Worm (Caenorhabditis elegans) whole organism, L1 larva: ENCODE measurements around the gene sra-1.

Experiments used
- C04F5.9 ChIP-seq: sonication (generic microtip); optimal IDR thresholded peaks from 2 replicates; lab custom pipeline; 2016; ENCODE audit warnings: missing genetic modification characterization, missing compliant biosample characterization
- C16A3.4 ChIP-seq: fragments of 150-350 bp; optimal IDR thresholded peaks from 2 replicates; lab custom pipeline; 2014; ENCODE audit warnings: missing biosample characterization, missing genetic modification characterization
- C34B4.2 ChIP-seq: sonication (generic microtip); optimal IDR thresholded peaks from 2 replicates; lab custom pipeline; 2017; ENCODE audit warnings: mild to moderate bottlenecking, missing genetic modification characterization, missing compliant biosample characterization
- aha-1 ChIP-seq: fragments of 150-350 bp; optimal IDR thresholded peaks from 2 replicates; lab custom pipeline; 2014; ENCODE audit warnings: missing biosample characterization, missing genetic modification characterization
- aly-2 ChIP-seq: fragments of 150-350 bp; optimal IDR thresholded peaks from 2 replicates; lab custom pipeline; 2014; ENCODE audit warnings: missing biosample characterization, missing genetic modification characterization
- blmp-1 ChIP-seq: fragments of 150-350 bp; optimal IDR thresholded peaks from 2 replicates; lab custom pipeline; 2014; ENCODE audit warnings: missing biosample characterization, missing genetic modification characterization
- ceh-88 ChIP-seq: fragments of 200-800 bp; sonication (Bioruptor generic); IDR thresholded peaks from 2 replicates; pipeline ENCODE4 v1.3.6; 2022; ENCODE audit warnings: missing genetic modification characterization, missing compliant biosample characterization
- egl-13 ChIP-seq: sonication (generic microtip); optimal IDR thresholded peaks from 2 replicates; lab custom pipeline; 2016; ENCODE audit warnings: missing genotype, missing genetic modification reagents, missing genetic modification characterization, missing compliant biosample characterization
- egl-27 ChIP-seq, 2 experiments: fragments of 150-350 bp in 1 of 2; sonication (generic microtip); optimal IDR thresholded peaks; 3 replicates each; lab custom pipeline; 2017 to 2018; ENCODE audit warnings: missing biosample characterization in 2 of 2, missing genetic modification characterization in 2 of 2, missing genetic modification reagents in 2 of 2
- elt-2 ChIP-seq: sonication (generic microtip); optimal IDR thresholded peaks from 2 replicates; lab custom pipeline; 2016; ENCODE audit warnings: missing genetic modification characterization, mild to moderate bottlenecking, inconsistent platforms, missing compliant biosample characterization, missing genetic modification reagents
- elt-3 ChIP-seq, 6 experiments: fragments of 150-350 bp in 1 of 6; sonication (generic microtip); optimal IDR thresholded peaks; 2 replicates each; lab custom pipeline; 2017 to 2018; ENCODE audit warnings: missing biosample characterization in 6 of 6, missing genetic modification characterization in 6 of 6, inconsistent platforms in 1 of 6
- ets-5 ChIP-seq: fragments of 200-800 bp; sonication (Bioruptor generic); IDR thresholded peaks from 2 replicates; pipeline ENCODE4 v1.3.6; 2022; ENCODE audit warnings: missing genetic modification characterization, missing compliant biosample characterization
- fkh-4 ChIP-seq: sonication (generic microtip); optimal IDR thresholded peaks from 2 replicates; lab custom pipeline; 2016; ENCODE audit warnings: missing compliant biosample characterization, missing genetic modification characterization, borderline replicate concordance
- fos-1 ChIP-seq: fragments of 150-350 bp; optimal IDR thresholded peaks from 2 replicates; lab custom pipeline; 2014; ENCODE audit warnings: missing biosample characterization, missing genetic modification characterization
- grh-1 ChIP-seq: fragments of 200-800 bp; sonication (Bioruptor generic); IDR thresholded peaks from 2 replicates; pipeline ENCODE4 v1.3.6; 2022; ENCODE audit warnings: missing genetic modification reagents, missing genetic modification characterization, missing compliant biosample characterization
- hlh-4 ChIP-seq: sonication (generic microtip); optimal IDR thresholded peaks from 2 replicates; lab custom pipeline; 2016; ENCODE audit warnings: mild to moderate bottlenecking, missing genetic modification characterization, missing compliant biosample characterization
- irx-1 ChIP-seq: sonication (generic microtip); optimal IDR thresholded peaks from 2 replicates; lab custom pipeline; 2016; ENCODE audit warnings: missing genetic modification characterization, missing compliant biosample characterization
- jun-1 ChIP-seq: fragments of 150-350 bp; optimal IDR thresholded peaks from 2 replicates; lab custom pipeline; 2014; ENCODE audit warnings: missing biosample characterization, missing genetic modification reagents, missing genetic modification characterization
- lin-13 ChIP-seq: fragments of 150-350 bp; optimal IDR thresholded peaks from 2 replicates; lab custom pipeline; 2014; ENCODE audit warnings: missing biosample characterization, missing genetic modification reagents, missing genetic modification characterization
- lin-14 ChIP-seq: fragments of 200-800 bp; sonication (Bioruptor generic); optimal IDR thresholded peaks from 2 replicates; lab custom pipeline; 2018; ENCODE audit warnings: mild to moderate bottlenecking, missing genetic modification characterization, moderate library complexity, missing compliant biosample characterization
- lin-15B ChIP-seq: fragments of 150-350 bp; sonication (generic microtip); optimal IDR thresholded peaks from 3 replicates; lab custom pipeline; 2014; ENCODE audit warnings: missing biosample characterization, missing genetic modification characterization
- lin-35 ChIP-seq, 2 experiments: fragments of 150-350 bp; optimal IDR thresholded peaks; 2 replicates each; lab custom pipeline; 2014; ENCODE audit warnings: missing biosample characterization in 2 of 2, missing genetic modification characterization in 2 of 2, missing genetic modification reagents in 2 of 2
- lin-39 ChIP-seq: fragments of 150-350 bp; optimal IDR thresholded peaks from 2 replicates; lab custom pipeline; 2014; ENCODE audit warnings: missing biosample characterization, missing genetic modification reagents, missing genetic modification characterization
- lsy-2 ChIP-seq, 2 experiments: fragments of 150-350 bp; optimal IDR thresholded peaks; 2 replicates each; lab custom pipeline; 2014; ENCODE audit warnings: missing biosample characterization in 2 of 2, missing genetic modification characterization in 2 of 2
- mab-9 ChIP-seq: fragments of 200-800 bp; sonication (Bioruptor generic); IDR thresholded peaks from 2 replicates; pipeline ENCODE4 v1.3.6; 2022; ENCODE audit warnings: missing genetic modification reagents, missing genetic modification characterization, missing compliant biosample characterization
- mep-1 ChIP-seq: fragments of 150-350 bp; optimal IDR thresholded peaks from 2 replicates; lab custom pipeline; 2014; ENCODE audit warnings: missing biosample characterization, missing genetic modification characterization
- nhr-12 ChIP-seq: sonication (generic microtip); optimal IDR thresholded peaks from 2 replicates; lab custom pipeline; 2017; ENCODE audit warnings: missing biosample characterization, missing genetic modification characterization
- nhr-20 ChIP-seq: sonication (generic microtip); optimal IDR thresholded peaks from 2 replicates; lab custom pipeline; 2016; ENCODE audit warnings: mild to moderate bottlenecking, missing genetic modification characterization, missing compliant biosample characterization
- nhr-47 ChIP-seq: sonication (generic microtip); optimal IDR thresholded peaks from 2 replicates; lab custom pipeline; 2016; ENCODE audit warnings: mild to moderate bottlenecking, missing genetic modification characterization, moderate library complexity, missing compliant biosample characterization
- nhr-85 ChIP-seq: sonication (generic microtip); peaks from one replicate; lab custom pipeline; 2016; ENCODE audit warnings: missing genetic modification characterization, inconsistent platforms, missing compliant biosample characterization
- pax-3 ChIP-seq: fragments of 200-800 bp; sonication (Bioruptor generic); optimal IDR thresholded peaks from 2 replicates; lab custom pipeline; 2018; ENCODE audit warnings: mild to moderate bottlenecking, missing genetic modification characterization, moderate library complexity, missing compliant biosample characterization
- rnt-1 ChIP-seq: sonication (generic microtip); optimal IDR thresholded peaks from 2 replicates; lab custom pipeline; 2016; ENCODE audit warnings: mild to moderate bottlenecking, missing genetic modification characterization, moderate library complexity, missing compliant biosample characterization
- skn-1 ChIP-seq: fragments of 150-350 bp; optimal IDR thresholded peaks from 2 replicates; lab custom pipeline; 2014; ENCODE audit warnings: missing biosample characterization, missing genetic modification characterization
- sox-4 ChIP-seq: sonication (generic microtip); optimal IDR thresholded peaks from 2 replicates; lab custom pipeline; 2016; ENCODE audit warnings: missing genetic modification characterization, missing compliant biosample characterization
- swsn-7 ChIP-seq: sonication (generic microtip); optimal IDR thresholded peaks from 2 replicates; lab custom pipeline; 2016; ENCODE audit warnings: missing genetic modification characterization, missing compliant biosample characterization
- tlp-1 ChIP-seq: fragments of 150-350 bp; optimal IDR thresholded peaks from 2 replicates; lab custom pipeline; 2014; ENCODE audit warnings: missing biosample characterization, missing genetic modification characterization
- unc-130 ChIP-seq: fragments of 150-350 bp; optimal IDR thresholded peaks from 2 replicates; lab custom pipeline; 2017; ENCODE audit warnings: missing biosample characterization, missing genetic modification characterization, inconsistent platforms
- unc-30 ChIP-seq: sonication (generic microtip); optimal IDR thresholded peaks from 2 replicates; lab custom pipeline; 2017; ENCODE audit warnings: missing biosample characterization, missing genetic modification characterization
- unc-62 ChIP-seq: fragments of 150-350 bp; optimal IDR thresholded peaks from 2 replicates; lab custom pipeline; 2014; ENCODE audit warnings: missing biosample characterization, missing genetic modification reagents, missing genetic modification characterization
- unc-98 ChIP-seq: fragments of 200-800 bp; sonication (Bioruptor generic); IDR thresholded peaks from 2 replicates; pipeline ENCODE4 v1.3.6; 2022; ENCODE audit warnings: missing genetic modification characterization, missing compliant biosample characterization
- zag-1 ChIP-seq: fragments of 150-350 bp; optimal IDR thresholded peaks from 2 replicates; lab custom pipeline; 2014; ENCODE audit warnings: missing biosample characterization, missing genetic modification characterization
- ztf-11 ChIP-seq, 2 experiments: sonication (generic microtip); optimal IDR thresholded peaks; 2 replicates each; lab custom pipeline; 2016 to 2017; ENCODE audit warnings: missing genetic modification characterization in 2 of 2, missing biosample characterization in 1 of 2, missing compliant biosample characterization in 1 of 2

The sra-1 gene

ce11 chrII:9556582-9556981 is 35.1 kb upstream of the sra-1 start:
- TF ChIP-seq irx-1 (no peak), ceh-88 (GFP tag; lab: Robert Waterston, UW) (no peak), C16A3.4 (tag; lab: Kevin White, UChicago) (no peak), lin-35 (GFP tag; optimal IDR thresholded peaks at IDR 0.05; lab: Kevin White, UChicago) (no peak), egl-13 (no peak), aha-1 (tag; lab: Kevin White, UChicago) (no peak), elt-2 (no peak), lin-39 (tag; lab: Kevin White, UChicago) (no peak), lsy-2 (tag; optimal IDR thresholded peaks at IDR 0.05; lab: Kevin White, UChicago) (no peak), skn-1 (tag; lab: Kevin White, UChicago) (no peak), nhr-20 (tag; lab: Kevin White, UChicago) (no peak), fkh-4 (tag; lab: Kevin White, UChicago) (no peak), unc-30 (tag; lab: Kevin White, UChicago) (no peak), blmp-1 (no peak), swsn-7 (tag; lab: Kevin White, UChicago) (no peak)
- TF ChIP-seq, all 84 proteins: peak for 0

ce11 chrII:9554925-9555553 is 33.6 kb upstream of the sra-1 start, which contains the start of gene F35H8.2:
TSS of gene F35H8.2 (plus strand) at chrII:9555503.
- TF ChIP-seq rnt-1 (tag; lab: Kevin White, UChicago) (no peak), fos-1 (tag; lab: Kevin White, UChicago) (no peak), nhr-47 (tag; lab: Kevin White, UChicago) (no peak), nhr-85 (tag; lab: Kevin White, UChicago) (peak; percentile 77), C34B4.2 (no peak), lin-13 (GFP tag; lab: Kevin White, UChicago) (no peak), ets-5 (GFP tag; lab: Robert Waterston, UW) (no peak), egl-27 (tag; optimal IDR thresholded peaks at IDR 0.05; lab: Kevin White, UChicago) (no peak), unc-98 (GFP tag; lab: Robert Waterston, UW) (no peak), unc-130 (peak; percentile 49), grh-1 (GFP tag; lab: Robert Waterston, UW) (peak; percentile 43; the same call in 1 of the 2 replicates), fkh-4 (tag; lab: Kevin White, UChicago) (no peak), C04F5.9 (no peak), tlp-1 (no peak), elt-3 (tag; optimal IDR thresholded peaks at IDR 0.05; lab: Kevin White, UChicago) (peak in 1 of 6 experiments; percentile 29), sox-4 (tag; lab: Kevin White, UChicago) (no peak), unc-62 (GFP tag; lab: Kevin White, UChicago) (no peak), jun-1 (tag; lab: Kevin White, UChicago) (no peak), lin-15B (no peak), zag-1 (tag; lab: Kevin White, UChicago) (no peak), lin-39 (tag; lab: Kevin White, UChicago) (no peak), mep-1 (tag; lab: Kevin White, UChicago) (no peak), nhr-20 (tag; lab: Kevin White, UChicago) (peak; percentile 9), lin-14 (GFP tag; lab: Kevin White, UChicago) (peak; percentile 45), blmp-1 (peak; percentile 79), lin-35 (GFP tag; optimal IDR thresholded peaks at IDR 0.05; lab: Kevin White, UChicago) (peak in 1 of 2 experiments; percentile 25)
- TF ChIP-seq, all 84 proteins: peak for 8

ce11 chrII:9553179-9553578 is 31.7 kb upstream of the sra-1 start, which contains the start of gene F35H8.1:
TSS of gene F35H8.1 (minus strand) at chrII:9553279.
- TF ChIP-seq pax-3 (tag; lab: Kevin White, UChicago) (no peak), ztf-11 (tag; optimal IDR thresholded peaks at IDR 0.05; lab: Kevin White, UChicago) (no peak), C16A3.4 (tag; lab: Kevin White, UChicago) (no peak), ets-5 (GFP tag; lab: Robert Waterston, UW) (no peak), nhr-12 (no peak), zag-1 (tag; lab: Kevin White, UChicago) (no peak), aly-2 (no peak), hlh-4 (tag; lab: Kevin White, UChicago) (no peak), unc-30 (tag; lab: Kevin White, UChicago) (no peak), egl-13 (no peak), mab-9 (no peak), aha-1 (tag; lab: Kevin White, UChicago) (no peak)
